Worm (Caenorhabditis elegans): ENCODE data around the gene nlp-69.
A peak's percentile ranks its signal among the peaks of the same experiment; 100 is the strongest.

Gene nlp-69

DNA sequence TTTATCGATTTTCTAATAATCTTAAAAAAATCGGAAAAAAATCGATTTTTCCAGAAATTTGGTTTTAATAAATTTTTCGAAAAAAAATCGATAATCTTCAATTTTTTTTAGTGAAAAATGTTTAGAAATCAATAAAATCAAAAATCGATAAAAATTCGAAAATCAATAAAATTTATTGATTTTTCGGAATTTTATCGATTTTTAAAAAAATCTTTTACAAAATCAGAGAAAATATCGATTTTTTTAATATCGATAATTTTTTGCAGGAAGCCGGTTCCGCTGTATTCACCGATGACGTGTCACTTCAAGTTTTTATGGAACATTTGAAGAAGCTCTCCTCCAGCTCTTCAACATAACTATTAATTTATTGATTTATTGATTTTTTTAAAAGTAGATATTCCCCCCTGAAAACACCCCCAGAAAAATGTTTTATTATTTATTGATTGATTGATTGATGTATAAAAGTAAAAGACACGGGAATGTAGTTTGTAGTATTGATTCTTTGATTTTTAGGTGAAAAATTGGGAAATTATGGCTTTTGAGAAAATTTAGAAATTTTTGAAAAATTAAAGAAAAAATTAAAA, 10.5 kb upstream of the nlp-69 start:
- TF ChIP-seq zag-1 (tag; optimal IDR thresholded peaks at IDR 0.05) (no peak), ceh-28 (tag; optimal IDR thresholded peaks at IDR 0.05) (peak; percentile 97)

ce11 chrV:20104417-20104816, 9.6 kb upstream of the nlp-69 start:
- TF ChIP-seq nhr-23 (tag; optimal IDR thresholded peaks at IDR 0.05) (no peak), ceh-28 (tag; optimal IDR thresholded peaks at IDR 0.05) (peak; percentile 94)

ce11 chrV:20097164-20097563, 2.4 kb upstream of the nlp-69 start:
- TF ChIP-seq fkh-10 (GFP tag; optimal IDR thresholded peaks at IDR 0.05) (no peak), unc-39 (tag; optimal IDR thresholded peaks at IDR 0.05) (no peak), pqm-1 (tag; optimal IDR thresholded peaks at IDR 0.05) (no peak), aly-2 (tag; optimal IDR thresholded peaks at IDR 0.05) (no peak), elt-2 (tag; optimal IDR thresholded peaks at IDR 0.05) (no peak), unc-62 (GFP tag; optimal IDR thresholded peaks at IDR 0.05) (no peak), ceh-28 (tag; optimal IDR thresholded peaks at IDR 0.05) (no peak), nhr-76 (tag; optimal IDR thresholded peaks at IDR 0.05) (no peak), skn-1 (tag; optimal IDR thresholded peaks at IDR 0.05) (no peak), ceh-16 (tag; optimal IDR thresholded peaks at IDR 0.05) (no peak), nfya-1 (tag; optimal IDR thresholded peaks at IDR 0.05; ENCODE audit: insufficient read depth) (no peak), nhr-28 (tag; optimal IDR thresholded peaks at IDR 0.05) (no peak), ceh-82 (tag; optimal IDR thresholded peaks at IDR 0.05) (no peak), nhr-43 (tag; optimal IDR thresholded peaks at IDR 0.05; ENCODE audit: poor library complexity, severe bottlenecking) (no peak), ZK546.5 (tag; optimal IDR thresholded peaks at IDR 0.05) (no peak), elt-1 (tag; optimal IDR thresholded peaks at IDR 0.05) (no peak), snpc-4 (tag; optimal IDR thresholded peaks at IDR 0.05) (no peak), egl-27 (tag; optimal IDR thresholded peaks at IDR 0.05) (no peak), ceh-9 (tag; optimal IDR thresholded peaks at IDR 0.05) (no peak), nhr-237 (tag; optimal IDR thresholded peaks at IDR 0.05) (no peak)

DNA sequence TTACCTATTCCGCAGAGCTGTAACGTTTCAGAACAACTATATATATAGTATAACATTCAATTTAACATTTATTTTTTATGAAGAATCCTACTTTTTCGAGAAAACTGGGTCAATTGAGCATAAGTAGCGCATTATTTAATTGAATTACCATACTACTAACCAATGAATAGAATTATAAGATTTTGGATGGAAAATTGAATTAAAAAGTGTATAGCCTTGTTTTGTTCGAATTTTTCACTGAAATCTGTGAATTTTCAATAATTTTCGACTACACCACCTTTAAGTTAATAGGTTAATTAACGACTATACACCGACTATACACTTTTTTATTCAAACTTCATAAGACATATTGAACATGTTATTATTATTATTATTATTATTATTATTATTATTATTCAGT, 868 bp downstream of the nlp-69 start:
- TF ChIP-seq nhr-11 (tag; optimal IDR thresholded peaks at IDR 0.05) = no peak
- no peak for TF ChIP-seq nfya-1 (tag; optimal IDR thresholded peaks at IDR 0.05; ENCODE audit: insufficient read depth)
- no peak for TF ChIP-seq daf-12 (tag; optimal IDR thresholded peaks at IDR 0.05)
- TF ChIP-seq elt-3 (tag; optimal IDR thresholded peaks at IDR 0.05) = no peak
- no peak for TF ChIP-seq pha-4 (tag; optimal IDR thresholded peaks at IDR 0.05)
- TF ChIP-seq ceh-28 (tag; optimal IDR thresholded peaks at IDR 0.05) = no peak
- TF ChIP-seq lsy-12 (tag; optimal IDR thresholded peaks at IDR 0.05) = no peak
- no peak for TF ChIP-seq nhr-67 (tag; optimal IDR thresholded peaks at IDR 0.05)
- no peak for TF ChIP-seq unc-39 (tag; optimal IDR thresholded peaks at IDR 0.05)
- no peak for TF ChIP-seq ztf-4 (tag; optimal IDR thresholded peaks at IDR 0.05)
- TF ChIP-seq mdl-1 (tag; optimal IDR thresholded peaks at IDR 0.05) = no peak
- TF ChIP-seq nhr-237 (tag; optimal IDR thresholded peaks at IDR 0.05) = no peak
- no peak for TF ChIP-seq zag-1 (tag; optimal IDR thresholded peaks at IDR 0.05)
- no peak for TF ChIP-seq ama-1 (optimal IDR thresholded peaks at IDR 0.05)
- TF ChIP-seq nhr-76 (tag; optimal IDR thresholded peaks at IDR 0.05) = no peak
- no peak for TF ChIP-seq lin-15B (tag; optimal IDR thresholded peaks at IDR 0.05)
- no peak for TF ChIP-seq lin-39 (tag; optimal IDR thresholded peaks at IDR 0.05)

- TF ChIP-seq lin-15B (tag; optimal IDR thresholded peaks at IDR 0.05) (peak; percentile 28), hmg-11 (tag; optimal IDR thresholded peaks at IDR 0.05) (peak; percentile 15), pha-4 (tag; optimal IDR thresholded peaks at IDR 0.05) (peak; percentile 32), nhr-23 (tag; optimal IDR thresholded peaks at IDR 0.05) (no peak)
These were observed 4.0 kb downstream of the nlp-69 start, which contains the start of the genes dcs-1 and sec-23 for ce11 chrV:20090698-20091313. Gene dcs-1, minus strand, starts transcription at chrV:20090743. Gene sec-23, plus strand, starts transcription at chrV:20091263.

Measured in whole organism, L3 larva.